Fruit fly (Drosophila melanogaster) whole organism, embryonic: ENCODE measurements around the gene CG8861.

Experiments
- Adf1 ChIP-seq: fragments of 200-800 bp; sonication (Bioruptor generic); IDR thresholded peaks from 2 replicates; pipeline ENCODE4 v1.3.6; 2022; ENCODE audit warnings: missing biosample characterization, missing genetic modification characterization
- Atf-2 ChIP-seq: fragments of 200-800 bp; sonication (Bioruptor generic); optimal IDR thresholded peaks from 2 replicates; lab custom pipeline; 2016; ENCODE audit warnings: missing biosample characterization, missing genetic modification characterization
- Atf6 ChIP-seq: fragments of 200-800 bp; sonication (Bioruptor generic); IDR thresholded peaks from 2 replicates; pipeline ENCODE4 v1.3.6; 2022; ENCODE audit warnings: missing biosample characterization, missing genetic modification characterization
- B-H1 ChIP-seq: fragments of 200-800 bp; sonication (Bioruptor generic); IDR thresholded peaks from 3 replicates; pipeline ENCODE4 v1.3.6; 2022; ENCODE audit warnings: missing biosample characterization, missing genetic modification characterization
- CG11723 ChIP-seq: fragments of 200-800 bp; sonication (Bioruptor generic); optimal IDR thresholded peaks from 2 replicates; lab custom pipeline; 2017; ENCODE audit warnings: missing biosample characterization, mild to moderate bottlenecking, missing genetic modification characterization
- CG1529 ChIP-seq: fragments of 200-800 bp; sonication (Bioruptor generic); optimal IDR thresholded peaks from 3 replicates; lab custom pipeline; 2018; ENCODE audit warnings: missing biosample characterization, missing genetic modification characterization
- CG18764 ChIP-seq: fragments of 200-800 bp; sonication (Bioruptor generic); optimal IDR thresholded peaks from 3 replicates; lab custom pipeline; 2016; ENCODE audit warnings: missing biosample characterization, missing genetic modification characterization
- CG30020 ChIP-seq: fragments of 200-800 bp; optimal IDR thresholded peaks from 2 replicates; lab custom pipeline; 2019; ENCODE audit warnings: missing biosample characterization, mild to moderate bottlenecking, missing genetic modification characterization, moderate library complexity
- CG30403 ChIP-seq: fragments of 200-800 bp; sonication (Bioruptor generic); optimal IDR thresholded peaks from 3 replicates; lab custom pipeline; 2016; ENCODE audit warnings: missing biosample characterization, missing genetic modification characterization
- CG31388 ChIP-seq: fragments of 200-800 bp; sonication (Bioruptor generic); optimal IDR thresholded peaks from 2 replicates; lab custom pipeline; 2016; ENCODE audit warnings: missing biosample characterization, missing genetic modification characterization
- CG32767 ChIP-seq: fragments of 200-800 bp; sonication (Bioruptor generic); IDR thresholded peaks from 2 replicates; pipeline ENCODE4 v1.3.6; 2022; ENCODE audit warnings: missing biosample characterization, missing genetic modification characterization
- CG33213 ChIP-seq: fragments of 200-800 bp; sonication (Bioruptor generic); optimal IDR thresholded peaks from 3 replicates; lab custom pipeline; 2016; ENCODE audit warnings: missing biosample characterization, missing genetic modification characterization
- CG5180 ChIP-seq: fragments of 200-800 bp; sonication (Bioruptor generic); optimal IDR thresholded peaks from 3 replicates; lab custom pipeline; 2017; ENCODE audit warnings: missing biosample characterization, missing genetic modification characterization, mild to moderate bottlenecking, moderate library complexity, missing genetic modification reagents
- CG6683 ChIP-seq: fragments of 200-800 bp; sonication (Bioruptor generic); optimal IDR thresholded peaks from 2 replicates; lab custom pipeline; 2017; ENCODE audit warnings: missing biosample characterization, mild to moderate bottlenecking, missing genetic modification characterization, missing genetic modification reagents
- CG6689 ChIP-seq: fragments of 200-800 bp; sonication (Bioruptor generic); IDR thresholded peaks from 2 replicates; pipeline ENCODE4 v1.3.6; 2022; ENCODE audit warnings: missing biosample characterization, missing genetic modification characterization
- CG7963 ChIP-seq: fragments of 200-800 bp; sonication (Bioruptor generic); IDR thresholded peaks from 3 replicates; pipeline ENCODE4 v1.3.6; 2022; ENCODE audit warnings: missing biosample characterization, missing genetic modification characterization; ENCODE audit not compliant: partially characterized antibody
- CG8281 ChIP-seq: fragments of 200-800 bp; sonication (Bioruptor generic); optimal IDR thresholded peaks from 2 replicates; lab custom pipeline; 2018; ENCODE audit warnings: missing biosample characterization, mild to moderate bottlenecking, missing genetic modification characterization, moderate library complexity
- CG8388 ChIP-seq: fragments of 200-800 bp; sonication (Bioruptor generic); optimal IDR thresholded peaks from 2 replicates; lab custom pipeline; 2019; ENCODE audit warnings: missing biosample characterization, mild to moderate bottlenecking, missing genetic modification characterization, moderate library complexity
- CG9437 ChIP-seq: fragments of 200-800 bp; sonication (Bioruptor generic); optimal IDR thresholded peaks from 2 replicates; lab custom pipeline; 2018; ENCODE audit warnings: missing biosample characterization, mild to moderate bottlenecking, missing genetic modification characterization
- Camta ChIP-seq: fragments of 200-800 bp; sonication (Bioruptor generic); optimal IDR thresholded peaks from 2 replicates; lab custom pipeline; 2016; ENCODE audit warnings: missing biosample characterization, missing genetic modification characterization
- Deaf1 ChIP-seq: fragments of 200-800 bp; optimal IDR thresholded peaks from 3 replicates; lab custom pipeline; 2019; ENCODE audit warnings: missing biosample characterization, mild to moderate bottlenecking, missing genetic modification characterization, moderate library complexity
- Drgx ChIP-seq: fragments of 200-800 bp; sonication (Bioruptor generic); IDR thresholded peaks from 2 replicates; pipeline ENCODE4 v1.3.6; 2022; ENCODE audit warnings: missing biosample characterization, missing genetic modification characterization
- E2f1 ChIP-seq: fragments of 200-800 bp; sonication (Bioruptor generic); IDR thresholded peaks from 2 replicates; pipeline ENCODE4 v1.3.6; 2022; ENCODE audit warnings: missing biosample characterization, missing genetic modification characterization
- ERR ChIP-seq: fragments of 200-800 bp; sonication (Bioruptor generic); optimal IDR thresholded peaks from 2 replicates; lab custom pipeline; 2016; ENCODE audit warnings: missing biosample characterization, missing genetic modification characterization
- Elba2 ChIP-seq: fragments of 200-800 bp; sonication (Bioruptor generic); optimal IDR thresholded peaks from 3 replicates; lab custom pipeline; 2016; ENCODE audit warnings: missing biosample characterization, missing genetic modification characterization
- Fer2 ChIP-seq: fragments of 200-800 bp; sonication (Bioruptor generic); optimal IDR thresholded peaks from 2 replicates; lab custom pipeline; 2018; ENCODE audit warnings: missing biosample characterization, mild to moderate bottlenecking, missing genetic modification characterization, moderate library complexity
- H15 ChIP-seq: fragments of 200-800 bp; sonication (Bioruptor generic); IDR thresholded peaks from 3 replicates; pipeline ENCODE4 v1.3.6; 2022; ENCODE audit warnings: missing biosample characterization, missing genetic modification characterization
- HLH3B ChIP-seq: fragments of 200-800 bp; sonication (Bioruptor generic); IDR thresholded peaks from 2 replicates; pipeline ENCODE4 v1.3.6; 2022; ENCODE audit warnings: missing biosample characterization, missing genetic modification characterization
- Nf-YB ChIP-seq: fragments of 200-800 bp; sonication (Bioruptor generic); optimal IDR thresholded peaks from 3 replicates; lab custom pipeline; 2019; ENCODE audit warnings: missing biosample characterization, mild to moderate bottlenecking, missing genetic modification characterization, moderate library complexity
- Pdp1 ChIP-seq, 2 experiments: fragments of 200-800 bp; sonication (Bioruptor generic); optimal IDR thresholded peaks; 3 replicates each; lab custom pipeline; 2016; ENCODE audit warnings: missing biosample characterization in 2 of 2, missing genetic modification characterization in 2 of 2, mild to moderate bottlenecking in 1 of 2, moderate library complexity in 1 of 2
- Rfx ChIP-seq: fragments of 200-800 bp; sonication (Bioruptor generic); IDR thresholded peaks from 2 replicates; pipeline ENCODE4 v1.3.6; 2022; ENCODE audit warnings: missing biosample characterization, missing genetic modification characterization
- Sry-β ChIP-seq: fragments of 200-800 bp; sonication (Bioruptor generic); optimal IDR thresholded peaks from 2 replicates; lab custom pipeline; 2018; ENCODE audit warnings: missing biosample characterization, mild to moderate bottlenecking, missing genetic modification characterization, moderate library complexity
- cato ChIP-seq: fragments of 200-800 bp; sonication (Bioruptor generic); optimal IDR thresholded peaks from 2 replicates; lab custom pipeline; 2016; ENCODE audit warnings: missing biosample characterization, missing genetic modification characterization, borderline replicate concordance
- ci ChIP-seq: fragments of 200-800 bp; sonication (Bioruptor generic); IDR thresholded peaks from 3 replicates; pipeline ENCODE4 v1.3.6; 2022; ENCODE audit warnings: missing biosample characterization, missing genetic modification characterization
- danr ChIP-seq: fragments of 200-800 bp; sonication (Bioruptor generic); IDR thresholded peaks from 2 replicates; pipeline ENCODE4 v1.3.6; 2022; ENCODE audit warnings: missing biosample characterization, missing genetic modification characterization
- dysf ChIP-seq: fragments of 200-800 bp; sonication (Bioruptor generic); IDR thresholded peaks from 3 replicates; pipeline ENCODE4 v1.3.6; 2022; ENCODE audit warnings: missing biosample characterization, missing genetic modification characterization
- emc ChIP-seq: fragments of 200-800 bp; sonication (Bioruptor generic); optimal IDR thresholded peaks from 2 replicates; lab custom pipeline; 2016; ENCODE audit warnings: missing biosample characterization, missing genetic modification characterization
- ems ChIP-seq: fragments of 200-800 bp; sonication (Bioruptor generic); optimal IDR thresholded peaks from 3 replicates; lab custom pipeline; 2016; ENCODE audit warnings: missing biosample characterization, missing genetic modification characterization
- en ChIP-seq: fragments of 200-800 bp; sonication (Bioruptor generic); optimal IDR thresholded peaks from 2 replicates; lab custom pipeline; 2016; ENCODE audit warnings: missing biosample characterization, missing genetic modification characterization
- fd96Cb ChIP-seq: fragments of 200-800 bp; sonication (Bioruptor generic); optimal IDR thresholded peaks from 2 replicates; lab custom pipeline; 2018; ENCODE audit warnings: missing biosample characterization, mild to moderate bottlenecking, missing genetic modification characterization, moderate library complexity
- gem ChIP-seq: fragments of 200-800 bp; sonication (Bioruptor generic); optimal IDR thresholded peaks from 2 replicates; lab custom pipeline; 2019; ENCODE audit warnings: missing biosample characterization, mild to moderate bottlenecking, missing genetic modification characterization, moderate library complexity
- grau ChIP-seq: fragments of 200-800 bp; optimal IDR thresholded peaks from 3 replicates; lab custom pipeline; 2019; ENCODE audit warnings: missing biosample characterization, mild to moderate bottlenecking, missing genetic modification characterization, moderate library complexity
- ham ChIP-seq: fragments of 200-800 bp; sonication (Bioruptor generic); IDR thresholded peaks from 2 replicates; pipeline ENCODE4 v1.3.6; 2022; ENCODE audit warnings: missing biosample characterization, missing genetic modification characterization
- insv ChIP-seq, 2 experiments: fragments of 200-800 bp; sonication (Bioruptor generic); optimal IDR thresholded peaks; 3 replicates each; lab custom pipeline; 2016 to 2018; ENCODE audit warnings: missing biosample characterization in 2 of 2, missing genetic modification characterization in 2 of 2
- pfk ChIP-seq: fragments of 200-800 bp; sonication (Bioruptor generic); optimal IDR thresholded peaks from 2 replicates; lab custom pipeline; 2018; ENCODE audit warnings: missing biosample characterization, mild to moderate bottlenecking, missing genetic modification characterization, moderate library complexity
- run ChIP-seq: fragments of 200-800 bp; sonication (Bioruptor generic); optimal IDR thresholded peaks from 3 replicates; lab custom pipeline; 2018; ENCODE audit warnings: missing biosample characterization, mild to moderate bottlenecking, missing genetic modification characterization
- sisA ChIP-seq: fragments of 200-800 bp; sonication (Bioruptor generic); IDR thresholded peaks from 2 replicates; pipeline ENCODE4 v1.3.6; 2022; ENCODE audit warnings: missing biosample characterization, missing genetic modification characterization
- so ChIP-seq: fragments of 200-800 bp; sonication (Bioruptor generic); IDR thresholded peaks from 3 replicates; pipeline ENCODE4 v1.3.6; 2022; ENCODE audit warnings: missing biosample characterization, missing genetic modification characterization
- unc-4 ChIP-seq: fragments of 200-800 bp; sonication (Bioruptor generic); IDR thresholded peaks from 2 replicates; pipeline ENCODE4 v1.3.6; 2022; ENCODE audit warnings: missing biosample characterization, missing genetic modification characterization; ENCODE audit not compliant: partially characterized antibody
- wor ChIP-seq: fragments of 200-800 bp; sonication (Bioruptor generic); IDR thresholded peaks from 2 replicates; pipeline ENCODE4 v1.3.6; 2022; ENCODE audit warnings: missing biosample characterization, missing genetic modification characterization
- yki ChIP-seq: fragments of >200 bp; optimal IDR thresholded peaks from 3 replicates; lab custom pipeline; 2018
- zfh1 ChIP-seq: fragments of 200-800 bp; sonication (Bioruptor generic); IDR thresholded peaks from 3 replicates; pipeline ENCODE4 v1.3.6; 2022; ENCODE audit warnings: missing biosample characterization, missing genetic modification characterization

CG8861 gene

dm6 chr3R:9352595-9353275 is 24.4 kb upstream of the CG8861 start (continued):
- TF ChIP-seq ERR (GFP tag; lab: Kevin White, UChicago): no peak
- TF ChIP-seq CG6689 (GFP tag; lab: Robert Waterston, UW): no peak
- no peak for TF ChIP-seq pfk
- TF ChIP-seq grau (tag; lab: Kevin White, UChicago): no peak
- no peak for TF ChIP-seq Atf-2 (GFP tag; lab: Kevin White, UChicago)
- TF ChIP-seq emc (GFP tag; lab: Kevin White, UChicago): no peak
- TF ChIP-seq Nf-YB (GFP tag; lab: Kevin White, UChicago): no peak
- no peak for TF ChIP-seq Elba2 (GFP tag; lab: Kevin White, UChicago)
- no peak for TF ChIP-seq Adf1 (GFP tag; lab: Robert Waterston, UW)
- TF ChIP-seq CG32767 (GFP tag; lab: Robert Waterston, UW): no peak
- TF ChIP-seq E2f1 (GFP tag; lab: Robert Waterston, UW): no peak
- peak; percentile 4 for TF ChIP-seq CG1529 (GFP tag; lab: Kevin White, UChicago)
- no peak for TF ChIP-seq CG18764 (GFP tag; lab: Kevin White, UChicago)
- no peak for TF ChIP-seq insv (GFP tag; optimal IDR thresholded peaks at IDR 0.05; lab: Kevin White, UChicago)
- TF ChIP-seq ham (GFP tag; lab: Robert Waterston, UW): no peak
- TF ChIP-seq unc-4 (GFP tag; lab: Robert Waterston, UW): no peak
- no peak for TF ChIP-seq CG7963
- no peak for TF ChIP-seq cato (GFP tag; lab: Kevin White, UChicago)
- TF ChIP-seq B-H1 (GFP tag; lab: Robert Waterston, UW): no peak
- TF ChIP-seq gem (tag; lab: Kevin White, UChicago): no peak
- no peak for TF ChIP-seq CG33213 (GFP tag; lab: Kevin White, UChicago)
- TF ChIP-seq CG30020 (tag; lab: Kevin White, UChicago): no peak
- no peak for TF ChIP-seq wor (GFP tag; lab: Robert Waterston, UW)
- no peak for TF ChIP-seq Fer2 (tag; lab: Kevin White, UChicago)
- TF ChIP-seq Atf6 (GFP tag; lab: Robert Waterston, UW): no peak
- TF ChIP-seq CG11723: no peak
- TF ChIP-seq Sry-β: no peak
- TF ChIP-seq CG9437 (GFP tag; lab: Kevin White, UChicago): no peak
- peak; percentile 87 for TF ChIP-seq Deaf1
- TF ChIP-seq H15 (GFP tag; lab: Robert Waterston, UW): no peak
- no peak for TF ChIP-seq Camta
- no peak for TF ChIP-seq run (tag; lab: Kevin White, UChicago)
- TF ChIP-seq zfh1: no peak
- TF ChIP-seq Drgx: no peak
- no peak for TF ChIP-seq sisA (GFP tag; lab: Robert Waterston, UW)
- TF ChIP-seq HLH3B (GFP tag; lab: Robert Waterston, UW): no peak
- no peak for TF ChIP-seq CG31388 (GFP tag; lab: Kevin White, UChicago)
- no peak for TF ChIP-seq dysf (GFP tag; lab: Robert Waterston, UW)
- no peak for TF ChIP-seq ci (GFP tag; lab: Robert Waterston, UW)
- TF ChIP-seq danr: no peak
- peak; percentile 55 for TF ChIP-seq yki (lab: Kevin White, UChicago)
- no peak for TF ChIP-seq CG6683 (GFP tag; lab: Kevin White, UChicago)
- no peak for TF ChIP-seq ems
- TF ChIP-seq CG8388 (GFP tag; lab: Kevin White, UChicago): no peak
- TF ChIP-seq Pdp1 (GFP tag; optimal IDR thresholded peaks at IDR 0.05; lab: Kevin White, UChicago): peak in 1 of 2 experiments; percentile 92
- TF ChIP-seq CG30403 (GFP tag; lab: Kevin White, UChicago): no peak
- TF ChIP-seq en: no peak
- no peak for TF ChIP-seq CG5180 (GFP tag; lab: Kevin White, UChicago)
- TF ChIP-seq CG8281 (tag; lab: Kevin White, UChicago): no peak
- TF ChIP-seq fd96Cb (tag; lab: Kevin White, UChicago): no peak
- TF ChIP-seq so (GFP tag; lab: Robert Waterston, UW): no peak
- TF ChIP-seq Rfx (GFP tag; lab: Robert Waterston, UW): no peak
